3 fruit fly cellular contexts compared by ENCODE assay signal in the genomic region with DNA sequence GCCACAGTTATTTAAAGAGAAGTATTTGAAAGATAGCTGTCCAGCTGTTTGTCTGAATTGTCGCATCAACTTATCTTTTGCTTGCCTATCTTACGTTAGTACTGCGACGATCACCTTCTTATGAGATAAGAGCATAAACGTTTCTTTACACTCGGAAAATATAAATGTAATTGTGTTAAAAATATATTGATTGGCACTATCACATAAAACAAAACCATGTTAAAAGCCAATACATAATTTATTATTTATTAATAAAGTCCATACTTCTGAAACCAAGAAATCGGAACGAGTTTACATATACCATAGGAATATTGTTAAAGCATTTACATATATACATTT.
TF ChIP-seq lines count a peak whose summit lies in the region.

No protein-coding gene starts in this region.

- no peak for TF ChIP-seq CTCF in whole organism, embryonic (GFP tag; optimal IDR thresholded peaks at IDR 0.05; lab: Kevin White, UChicago)

TF ChIP-seq in whole organism, adult, 20 proteins besides CTCF, POLR2A, EP300 and RAD21:
- TF ChIP-seq tj (GFP tag; optimal IDR thresholded peaks at IDR 0.05; lab: Kevin White, UChicago) (no peak), cic (GFP tag; optimal IDR thresholded peaks at IDR 0.05; lab: Kevin White, UChicago) (peak; percentile 42), kay (GFP tag; lab: Kevin White, UChicago; ENCODE audit: borderline replicate concordance) (peak; percentile 4)

TF ChIP-seq in whole organism, embryonic, 481 proteins besides CTCF, POLR2A, EP300 and RAD21:
- TF ChIP-seq gem (tag; optimal IDR thresholded peaks at IDR 0.05; lab: Kevin White, UChicago): peak; percentile 25
- TF ChIP-seq Sry-δ (GFP tag; optimal IDR thresholded peaks at IDR 0.05; lab: Kevin White, UChicago): peak; percentile 8
- peak; percentile 90 for TF ChIP-seq CG9437 (GFP tag; optimal IDR thresholded peaks at IDR 0.05; lab: Kevin White, UChicago)
- no peak for TF ChIP-seq chinmo (GFP tag; IDR thresholded peaks at IDR 0.05; lab: Robert Waterston, UW; ENCODE audit: partially characterized antibody)
- TF ChIP-seq pros (GFP tag; optimal IDR thresholded peaks at IDR 0.05; lab: Kevin White, UChicago): peak; percentile 85
- peak; percentile 11 for TF ChIP-seq exex (tag; optimal IDR thresholded peaks at IDR 0.05; lab: Kevin White, UChicago)

TF ChIP-seq in whole organism, prepupa, 60 proteins besides CTCF, POLR2A, EP300 and RAD21:
- TF ChIP-seq Eip78C (GFP tag; lab: Kevin White, UChicago) (peak; percentile 61), pdm3 (GFP tag; optimal IDR thresholded peaks at IDR 0.05; lab: Kevin White, UChicago) (no peak), CG1621 (tag; optimal IDR thresholded peaks at IDR 0.05; lab: Kevin White, UChicago) (no peak)
